Worm (Caenorhabditis elegans) whole organism, midembryonic: ENCODE measurements around the gene rad-54.L2.

Experiments used
- T22C8.4 ChIP-seq: fragments of 200-800 bp; sonication (Bioruptor generic); IDR thresholded peaks from 2 replicates; pipeline ENCODE4 v1.3.6; 2022; ENCODE audit warnings: missing genetic modification characterization, missing compliant biosample characterization
- cog-1 ChIP-seq: sonication (generic microtip); optimal IDR thresholded peaks from 2 replicates; lab custom pipeline; 2016; ENCODE audit warnings: missing genetic modification characterization, missing compliant biosample characterization
- flt-1 ChIP-seq: fragments of 200-800 bp; sonication (Bioruptor generic); IDR thresholded peaks from 2 replicates; pipeline ENCODE4 v1.3.6; 2022; ENCODE audit warnings: missing genetic modification characterization, missing compliant biosample characterization
- klf-2 ChIP-seq: fragments of 200-800 bp; sonication (Bioruptor generic); conservative IDR thresholded peaks from 2 replicates; pipeline ENCODE4 v1.3.6; 2022; ENCODE audit warnings: missing genetic modification reagents, missing genetic modification characterization, missing compliant biosample characterization
- med-1 ChIP-seq: sonication (generic microtip); optimal IDR thresholded peaks from 2 replicates; lab custom pipeline; 2017; ENCODE audit warnings: missing genetic modification characterization, mild to moderate bottlenecking, missing compliant biosample characterization, antibody characterized with exemption, missing genetic modification reagents; ENCODE audit not compliant: insufficient read depth
- ref-1 ChIP-seq: fragments of 200-800 bp; sonication (Bioruptor generic); conservative IDR thresholded peaks from 2 replicates; pipeline ENCODE4 v1.3.6; 2022; ENCODE audit warnings: missing genetic modification reagents, missing genetic modification characterization, missing compliant biosample characterization
- tab-1 ChIP-seq: fragments of 200-800 bp; sonication (Bioruptor generic); IDR thresholded peaks from 2 replicates; pipeline ENCODE4 v1.3.6; 2022; ENCODE audit warnings: missing genetic modification characterization, missing compliant biosample characterization
- ztf-23 ChIP-seq: fragments of 200-800 bp; sonication (Bioruptor generic); IDR thresholded peaks from 2 replicates; pipeline ENCODE4 v1.3.6; 2022; ENCODE audit warnings: missing genetic modification reagents, missing genetic modification characterization, missing compliant biosample characterization
- ztf-29 ChIP-seq: fragments of 200-800 bp; sonication (Bioruptor generic); IDR thresholded peaks from 2 replicates; pipeline ENCODE4 v1.3.6; 2022; ENCODE audit warnings: missing genetic modification reagents, missing genetic modification characterization, missing compliant biosample characterization

The rad-54.L2 gene

ce11 chrIV:8920284-8920806, 26.5 kb downstream of the rad-54.L2 start:
- TF ChIP-seq ztf-23 (GFP tag; lab: Robert Waterston, UW) (0 out of 2 replicates have a peak, but pooled peaks have one; percentile 6), tab-1 (no peak), med-1 (GFP tag; lab: Kevin White, UChicago) (no peak)

DNA sequence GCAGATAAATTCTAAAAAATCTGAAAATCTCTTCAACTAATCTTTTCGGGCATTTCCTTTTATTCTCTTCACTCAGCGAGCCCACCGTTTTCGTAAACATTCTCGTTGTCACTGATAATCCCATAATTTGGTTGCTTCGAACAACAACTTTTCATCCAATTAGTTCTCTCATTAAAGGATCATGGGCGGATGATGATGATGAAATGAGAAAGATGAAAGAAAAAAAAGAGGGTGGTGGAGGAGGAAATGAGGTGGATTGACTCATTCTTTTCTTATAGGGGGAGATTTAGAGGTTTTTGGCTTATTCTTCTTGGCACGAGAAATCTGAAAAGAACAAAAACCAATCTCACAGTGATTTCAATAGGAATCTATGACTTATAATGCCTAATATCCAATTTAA, 27.3 kb downstream of the rad-54.L2 start:
- no peak for TF ChIP-seq T22C8.4 (GFP tag; lab: Robert Waterston, UW)
- TF ChIP-seq flt-1 = no peak
- no peak for TF ChIP-seq klf-2 (GFP tag; lab: Robert Waterston, UW)
- no peak for TF ChIP-seq ztf-23 (GFP tag; lab: Robert Waterston, UW)
- TF ChIP-seq ref-1 (GFP tag; lab: Robert Waterston, UW) = no peak
- no peak for TF ChIP-seq cog-1
- no peak for TF ChIP-seq tab-1
- no peak for TF ChIP-seq ztf-29
- TF ChIP-seq med-1 (GFP tag; lab: Kevin White, UChicago) = no peak

DNA sequence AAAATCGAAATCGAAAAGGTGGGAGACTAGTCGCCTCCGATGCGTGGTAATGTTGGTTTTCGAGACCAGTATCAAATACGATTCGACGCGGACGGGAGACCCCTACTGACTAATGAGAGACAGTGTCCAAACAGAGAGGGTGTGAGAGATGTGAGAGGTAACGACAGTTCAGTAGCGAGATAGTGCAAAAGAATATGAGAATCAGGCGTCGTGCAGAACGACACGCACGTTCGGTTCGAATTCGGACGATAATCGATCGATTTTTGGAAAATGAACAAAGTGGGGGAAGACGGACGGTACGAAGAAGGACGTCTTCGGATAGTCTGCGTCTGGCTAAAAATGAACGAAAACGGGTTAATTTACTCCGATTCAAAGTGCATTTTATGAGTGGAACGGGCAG, 28.1 kb downstream of the rad-54.L2 start, which contains the start of gene D1046.16:
Gene D1046.16 (plus strand): TSS at position 195 of the 400 bp plus-strand sequence.
- TF ChIP-seq T22C8.4 (GFP tag; lab: Robert Waterston, UW) (peak; percentile 82), flt-1 (no peak)

DNA sequence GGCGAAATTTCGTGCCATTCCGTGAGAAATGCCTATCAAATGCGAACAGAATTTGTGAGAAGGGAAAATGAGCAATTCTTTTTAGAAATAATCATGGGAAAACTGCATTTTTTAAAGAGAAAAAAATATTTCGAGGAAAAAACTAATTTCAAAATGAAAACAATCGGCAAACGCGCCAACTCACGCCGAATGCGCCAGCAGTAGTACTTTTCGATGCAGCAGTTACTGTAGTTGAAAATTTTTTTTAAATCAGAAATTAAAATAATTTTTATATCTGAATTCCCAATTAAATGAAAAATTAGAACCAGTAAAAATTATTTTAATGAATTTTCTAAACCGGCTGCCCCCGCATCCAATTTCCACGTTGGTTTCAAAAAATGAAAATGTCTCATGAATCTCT, 29.5 kb downstream of the rad-54.L2 start:
- no peak for TF ChIP-seq med-1 (GFP tag; lab: Kevin White, UChicago)
- no peak for TF ChIP-seq T22C8.4 (GFP tag; lab: Robert Waterston, UW)
- TF ChIP-seq cog-1 = no peak
- TF ChIP-seq klf-2 (GFP tag; lab: Robert Waterston, UW) = no peak
- no peak for TF ChIP-seq ref-1 (GFP tag; lab: Robert Waterston, UW)

ce11 chrIV:8924126-8924525, 30.2 kb downstream of the rad-54.L2 start:
- TF ChIP-seq cog-1 (no peak), T22C8.4 (GFP tag; lab: Robert Waterston, UW) (no peak), ref-1 (GFP tag; lab: Robert Waterston, UW) (no peak), flt-1 (no peak), klf-2 (GFP tag; lab: Robert Waterston, UW) (no peak), tab-1 (no peak), ztf-29 (no peak), med-1 (GFP tag; lab: Kevin White, UChicago) (no peak), ztf-23 (GFP tag; lab: Robert Waterston, UW) (no peak)

DNA sequence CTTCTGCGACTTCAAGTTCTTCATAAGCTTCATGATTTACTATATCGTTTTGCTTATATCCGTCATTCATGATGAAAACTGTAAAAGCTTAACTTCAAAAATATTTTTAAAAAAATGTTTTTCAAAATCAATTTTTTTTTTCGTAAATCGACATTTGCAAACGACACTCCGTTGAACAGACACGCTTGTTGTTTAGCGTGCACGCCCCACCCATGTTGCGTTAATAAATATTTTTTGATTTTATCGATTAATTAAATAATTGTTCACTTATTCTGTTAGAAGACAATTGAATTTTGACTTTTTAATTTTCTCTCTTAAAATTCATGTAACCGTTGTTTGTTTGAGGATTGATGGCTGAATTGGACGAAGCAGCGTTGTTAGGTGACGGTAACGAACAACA, 32.1 kb downstream of the rad-54.L2 start, which contains the start of the genes D1046.2 and cfim-2:
Gene D1046.2 (minus strand): TSS at position 78 of the 400 bp plus-strand sequence.
Gene cfim-2 (plus strand): TSS at position 335 of the 400 bp plus-strand sequence.
- TF ChIP-seq cog-1 (no peak), tab-1 (no peak), ztf-29 (no peak), T22C8.4 (GFP tag; lab: Robert Waterston, UW) (no peak), ztf-23 (GFP tag; lab: Robert Waterston, UW) (no peak), klf-2 (GFP tag; lab: Robert Waterston, UW) (no peak), flt-1 (no peak), med-1 (GFP tag; lab: Kevin White, UChicago) (no peak), ref-1 (GFP tag; lab: Robert Waterston, UW) (no peak)

DNA sequence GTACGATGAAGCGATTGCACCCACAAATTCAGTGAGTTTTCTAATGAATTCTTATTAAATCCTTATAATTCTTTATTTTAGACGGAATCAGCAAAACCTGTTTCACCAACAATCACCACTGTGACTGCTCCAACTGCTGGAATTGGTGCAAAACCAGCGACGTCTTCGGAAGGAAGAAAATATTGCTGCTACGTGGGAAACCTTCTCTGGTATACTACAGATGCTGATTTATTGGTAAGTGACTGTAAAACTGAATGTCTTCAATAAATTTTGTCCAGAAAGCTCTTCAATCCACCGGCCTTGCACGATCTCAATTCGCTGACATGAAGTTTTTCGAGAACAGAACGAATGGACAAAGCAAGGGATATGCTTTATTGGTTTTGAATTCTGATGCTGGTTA, 32.6 kb downstream of the rad-54.L2 start:
- TF ChIP-seq cog-1 = no peak
- no peak for TF ChIP-seq med-1 (GFP tag; lab: Kevin White, UChicago)
- TF ChIP-seq flt-1 = no peak
- no peak for TF ChIP-seq ref-1 (GFP tag; lab: Robert Waterston, UW)
- TF ChIP-seq ztf-23 (GFP tag; lab: Robert Waterston, UW) = no peak
- TF ChIP-seq tab-1 = no peak
- TF ChIP-seq klf-2 (GFP tag; lab: Robert Waterston, UW) = no peak
- TF ChIP-seq ztf-29 = no peak
- no peak for TF ChIP-seq T22C8.4 (GFP tag; lab: Robert Waterston, UW)

ce11 chrIV:8927093-8927492, 33.2 kb downstream of the rad-54.L2 start:
- TF ChIP-seq T22C8.4 (GFP tag; lab: Robert Waterston, UW) (peak; percentile 97), cog-1 (peak; percentile 83), tab-1 (peak; percentile 98), klf-2 (GFP tag; lab: Robert Waterston, UW) (peak; percentile 96), med-1 (GFP tag; lab: Kevin White, UChicago) (peak; percentile 82), flt-1 (peak; percentile 98), ref-1 (GFP tag; lab: Robert Waterston, UW) (peak; percentile 91), ztf-23 (GFP tag; lab: Robert Waterston, UW) (peak; percentile 96), ztf-29 (peak; percentile 96)

- no peak for TF ChIP-seq ztf-29
- TF ChIP-seq ref-1 (GFP tag; lab: Robert Waterston, UW) = no peak
- no peak for TF ChIP-seq klf-2 (GFP tag; lab: Robert Waterston, UW)
- no peak for TF ChIP-seq med-1 (GFP tag; lab: Kevin White, UChicago)
- TF ChIP-seq ztf-23 (GFP tag; lab: Robert Waterston, UW) = no peak
- TF ChIP-seq cog-1 = no peak
- TF ChIP-seq T22C8.4 (GFP tag; lab: Robert Waterston, UW) = no peak
These were observed 36.1 kb downstream of the rad-54.L2 start, which contains the start of the genes D1046.18 and slc-25A26 for ce11 chrIV:8929942-8930492. D1046.18 (plus strand) TSS chrIV:8930242. slc-25A26 (plus strand) TSS chrIV:8930442.

ce11 chrIV:8933575-8933974, 39.7 kb downstream of the rad-54.L2 start, which contains the start of gene D1046.4:
D1046.4 (plus strand) TSS chrIV:8933875.
- TF ChIP-seq flt-1 (no peak), T22C8.4 (GFP tag; lab: Robert Waterston, UW) (no peak), ztf-29 (no peak), tab-1 (no peak), ztf-23 (GFP tag; lab: Robert Waterston, UW) (no peak), med-1 (GFP tag; lab: Kevin White, UChicago) (no peak), cog-1 (no peak), ref-1 (GFP tag; lab: Robert Waterston, UW) (no peak), klf-2 (GFP tag; lab: Robert Waterston, UW) (no peak)
